Worm (Caenorhabditis elegans) whole organism, late embryonic: ENCODE results near the gene C05D12.2.

Experiments used
- Y22D7AL.16 ChIP-seq: sonication (generic microtip); optimal IDR thresholded peaks from 2 replicates; lab custom pipeline; 2016; ENCODE audit warnings: missing genetic modification characterization, missing compliant biosample characterization
- nhr-11 ChIP-seq: fragments of 150-350 bp; optimal IDR thresholded peaks from 2 replicates; lab custom pipeline; 2014; ENCODE audit warnings: missing biosample characterization, missing genetic modification characterization

ce11 chrII:11455140-11455539, 37.0 kb downstream of the C05D12.2 start:
- TF ChIP-seq nhr-11 (tag; lab: Kevin White, UChicago) (no peak), Y22D7AL.16 (no peak)
